Fruit fly (Drosophila melanogaster) whole organism, prepupa: ENCODE results near the gene org-1.
A peak's percentile ranks its signal among the peaks of the same experiment; 100 is the strongest.

Source experiments
- CG10631 ChIP-seq: fragments of 200-800 bp; sonication (Bioruptor generic); optimal IDR thresholded peaks from 2 replicates; lab custom pipeline; 2016; ENCODE audit warnings: missing biosample characterization, missing genetic modification characterization
- CG10669 ChIP-seq: fragments of 200-800 bp; sonication (Bioruptor generic); optimal IDR thresholded peaks from 3 replicates; lab custom pipeline; 2018; ENCODE audit warnings: missing biosample characterization, mild to moderate bottlenecking, missing genetic modification characterization, moderate library complexity
- CG11294 ChIP-seq: fragments of 200-800 bp; sonication (Bioruptor generic); IDR thresholded peaks from 2 replicates; pipeline ENCODE4 v1.3.6; 2022; ENCODE audit warnings: missing biosample characterization, missing genetic modification characterization
- CG11762 ChIP-seq: fragments of 200-800 bp; sonication (Bioruptor generic); optimal IDR thresholded peaks from 3 replicates; lab custom pipeline; 2016; ENCODE audit warnings: missing biosample characterization, missing genetic modification characterization; ENCODE audit not compliant: insufficient read depth
- CG11902 ChIP-seq: fragments of 200-800 bp; sonication (Bioruptor generic); optimal IDR thresholded peaks from 3 replicates; lab custom pipeline; 2016; ENCODE audit warnings: missing biosample characterization, missing genetic modification characterization
- CG15336 ChIP-seq: fragments of 200-800 bp; sonication (Bioruptor generic); IDR thresholded peaks from 2 replicates; pipeline ENCODE4 v1.3.6; 2022; ENCODE audit warnings: missing biosample characterization, missing genetic modification characterization
- CG1621 ChIP-seq: fragments of 200-800 bp; sonication (Bioruptor generic); optimal IDR thresholded peaks from 3 replicates; lab custom pipeline; 2018; ENCODE audit warnings: missing biosample characterization, mild to moderate bottlenecking, missing genetic modification characterization
- CG16779 ChIP-seq: fragments of 200-800 bp; sonication (Bioruptor generic); optimal IDR thresholded peaks from 3 replicates; lab custom pipeline; 2017; ENCODE audit warnings: missing biosample characterization, mild to moderate bottlenecking, missing genetic modification characterization
- CG31627 ChIP-seq: fragments of 200-800 bp; sonication (Bioruptor generic); optimal IDR thresholded peaks from 3 replicates; lab custom pipeline; 2016; ENCODE audit warnings: missing biosample characterization, missing genetic modification characterization
- CG32006 ChIP-seq: fragments of 200-800 bp; sonication (Bioruptor generic); optimal IDR thresholded peaks from 3 replicates; lab custom pipeline; 2017; ENCODE audit warnings: missing biosample characterization, mild to moderate bottlenecking, missing genetic modification characterization
- CG34406 ChIP-seq: fragments of 200-800 bp; sonication (Bioruptor generic); optimal IDR thresholded peaks from 3 replicates; lab custom pipeline; 2016; ENCODE audit warnings: missing biosample characterization, missing genetic modification characterization
- CG3919 ChIP-seq: fragments of 200-800 bp; sonication (Bioruptor generic); optimal IDR thresholded peaks from 3 replicates; lab custom pipeline; 2016; ENCODE audit warnings: missing biosample characterization, missing genetic modification characterization
- CG4318 ChIP-seq: fragments of 200-800 bp; sonication (Bioruptor generic); optimal IDR thresholded peaks from 3 replicates; lab custom pipeline; 2017; ENCODE audit warnings: missing biosample characterization, mild to moderate bottlenecking, missing genetic modification characterization
- CG6163 ChIP-seq: fragments of 200-800 bp; sonication (Bioruptor generic); IDR thresholded peaks from 3 replicates; pipeline ENCODE4 v1.3.6; 2022; ENCODE audit warnings: missing biosample characterization, missing genetic modification characterization
- CG6276 ChIP-seq: fragments of 200-800 bp; sonication (Bioruptor generic); optimal IDR thresholded peaks from 2 replicates; lab custom pipeline; 2017; ENCODE audit warnings: missing biosample characterization, mild to moderate bottlenecking, missing genetic modification characterization
- CG6792 ChIP-seq: fragments of 200-800 bp; sonication (Bioruptor generic); optimal IDR thresholded peaks from 3 replicates; lab custom pipeline; 2016; ENCODE audit warnings: missing biosample characterization, missing genetic modification characterization
- CG6854 ChIP-seq: fragments of 200-800 bp; sonication (Bioruptor generic); optimal IDR thresholded peaks from 2 replicates; lab custom pipeline; 2017; ENCODE audit warnings: missing biosample characterization, mild to moderate bottlenecking, missing genetic modification characterization
- CG8119 ChIP-seq: fragments of 200-800 bp; sonication (Bioruptor generic); IDR thresholded peaks from 3 replicates; pipeline ENCODE4 v1.3.6; 2022; ENCODE audit warnings: missing biosample characterization, missing genetic modification characterization
- CG8319 ChIP-seq: fragments of 200-800 bp; sonication (Bioruptor generic); optimal IDR thresholded peaks from 3 replicates; lab custom pipeline; 2016; ENCODE audit warnings: missing biosample characterization, missing genetic modification characterization
- CG8632 ChIP-seq: fragments of 200-800 bp; sonication (Bioruptor generic); optimal IDR thresholded peaks from 3 replicates; lab custom pipeline; 2016; ENCODE audit warnings: missing biosample characterization, missing genetic modification characterization
- Eip75B ChIP-seq: fragments of 200-800 bp; sonication (Bioruptor generic); optimal IDR thresholded peaks from 3 replicates; lab custom pipeline; 2016; ENCODE audit warnings: missing biosample characterization, missing genetic modification characterization
- Eip78C ChIP-seq: fragments of 200-800 bp; sonication (Bioruptor generic); peaks from one replicate; lab custom pipeline; 2016; ENCODE audit warnings: missing biosample characterization, missing genetic modification characterization
- Eip93F ChIP-seq: fragments of 200-800 bp; sonication (Bioruptor generic); optimal IDR thresholded peaks from 2 replicates; lab custom pipeline; 2016; ENCODE audit warnings: missing biosample characterization, mild to moderate bottlenecking, missing genetic modification characterization
- Ets21C ChIP-seq: fragments of 200-800 bp; sonication (Bioruptor generic); optimal IDR thresholded peaks from 3 replicates; lab custom pipeline; 2016; ENCODE audit warnings: missing biosample characterization, missing genetic modification characterization
- Ets96B ChIP-seq: fragments of 200-800 bp; optimal IDR thresholded peaks from 2 replicates; lab custom pipeline; 2019; ENCODE audit warnings: missing biosample characterization, mild to moderate bottlenecking, missing genetic modification characterization, moderate library complexity
- Gug ChIP-seq: fragments of 200-800 bp; sonication (Bioruptor generic); IDR thresholded peaks from 2 replicates; pipeline ENCODE4 v1.3.6; 2022; ENCODE audit warnings: missing biosample characterization, missing genetic modification characterization
- Hr38 ChIP-seq: sonication (Bioruptor generic); optimal IDR thresholded peaks from 2 replicates; lab custom pipeline; 2016; ENCODE audit warnings: missing biosample characterization, missing genetic modification characterization
- Lpt ChIP-seq: fragments of 200-800 bp; sonication (Bioruptor generic); optimal IDR thresholded peaks from 3 replicates; lab custom pipeline; 2016; ENCODE audit warnings: missing biosample characterization, missing genetic modification characterization
- Smox ChIP-seq: fragments of 200-800 bp; sonication (Bioruptor generic); optimal IDR thresholded peaks from 3 replicates; lab custom pipeline; 2016; ENCODE audit warnings: missing biosample characterization, missing genetic modification characterization
- Sox102F ChIP-seq: fragments of 200-800 bp; sonication (Bioruptor generic); optimal IDR thresholded peaks from 2 replicates; lab custom pipeline; 2016; ENCODE audit warnings: missing biosample characterization, mild to moderate bottlenecking, missing genetic modification characterization
- Sox14 ChIP-seq: fragments of 200-800 bp; sonication (Bioruptor generic); optimal IDR thresholded peaks from 3 replicates; lab custom pipeline; 2016; ENCODE audit warnings: missing biosample characterization, missing genetic modification characterization
- Sox15 ChIP-seq: fragments of 200-800 bp; sonication (Bioruptor generic); optimal IDR thresholded peaks from 3 replicates; lab custom pipeline; 2016; ENCODE audit warnings: missing biosample characterization, missing genetic modification characterization
- achi ChIP-seq: fragments of 200-800 bp; sonication (Bioruptor generic); optimal IDR thresholded peaks from 3 replicates; lab custom pipeline; 2016; ENCODE audit warnings: missing biosample characterization, missing genetic modification characterization
- acj6 ChIP-seq: fragments of 200-800 bp; sonication (Bioruptor generic); optimal IDR thresholded peaks from 3 replicates; lab custom pipeline; 2016; ENCODE audit warnings: missing biosample characterization, missing genetic modification characterization
- cyc ChIP-seq: fragments of 200-800 bp; sonication (Bioruptor generic); optimal IDR thresholded peaks from 3 replicates; lab custom pipeline; 2016; ENCODE audit warnings: missing biosample characterization, missing genetic modification characterization
- dac ChIP-seq: fragments of 200-800 bp; sonication (Bioruptor generic); optimal IDR thresholded peaks from 2 replicates; lab custom pipeline; 2017; ENCODE audit warnings: missing biosample characterization, mild to moderate bottlenecking, missing genetic modification characterization
- dsx ChIP-seq: fragments of 200-800 bp; optimal IDR thresholded peaks from 3 replicates; lab custom pipeline; 2019; ENCODE audit warnings: missing biosample characterization, mild to moderate bottlenecking, missing genetic modification characterization, moderate library complexity; ENCODE audit not compliant: poor library complexity, severe bottlenecking
- esn ChIP-seq: fragments of 200-800 bp; sonication (Bioruptor generic); optimal IDR thresholded peaks from 2 replicates; lab custom pipeline; 2016; ENCODE audit warnings: missing biosample characterization, mild to moderate bottlenecking, missing genetic modification characterization, moderate library complexity
- fkh ChIP-seq: fragments of 200-800 bp; sonication (Bioruptor generic); optimal IDR thresholded peaks from 3 replicates; lab custom pipeline; 2017; ENCODE audit warnings: missing biosample characterization, mild to moderate bottlenecking, missing genetic modification characterization, moderate library complexity
- net ChIP-seq: fragments of 200-800 bp; sonication (Bioruptor generic); optimal IDR thresholded peaks from 3 replicates; lab custom pipeline; 2016; ENCODE audit warnings: missing biosample characterization, missing genetic modification characterization
- pdm3 ChIP-seq: fragments of 200-800 bp; sonication (Bioruptor generic); optimal IDR thresholded peaks from 3 replicates; lab custom pipeline; 2016; ENCODE audit warnings: missing biosample characterization, missing genetic modification characterization
- salr ChIP-seq, 2 experiments: fragments of 200-800 bp; sonication (Bioruptor generic); optimal IDR thresholded peaks; 3 replicates each; lab custom pipeline; 2016 to 2018; ENCODE audit warnings: missing biosample characterization in 2 of 2, missing genetic modification characterization in 2 of 2, mild to moderate bottlenecking in 1 of 2
- spab ChIP-seq: fragments of 200-800 bp; sonication (Bioruptor generic); optimal IDR thresholded peaks from 2 replicates; lab custom pipeline; 2017; ENCODE audit warnings: missing biosample characterization, mild to moderate bottlenecking, missing genetic modification characterization, missing genetic modification reagents
- ss ChIP-seq, 2 experiments: fragments of 200-800 bp; sonication (Bioruptor generic); optimal IDR thresholded peaks; 2 replicates in 1 of 2; 3 replicates in 1 of 2; lab custom pipeline; 2017 to 2018; ENCODE audit warnings: mild to moderate bottlenecking in 2 of 2, missing biosample characterization in 2 of 2, missing genetic modification characterization in 2 of 2, moderate library complexity in 1 of 2
- svp ChIP-seq: fragments of 200-800 bp; sonication (Bioruptor generic); peaks from one replicate; lab custom pipeline; 2016; ENCODE audit warnings: missing biosample characterization, missing genetic modification characterization
- topi ChIP-seq: fragments of 200-800 bp; sonication (Bioruptor generic); optimal IDR thresholded peaks from 3 replicates; lab custom pipeline; 2016; ENCODE audit warnings: missing biosample characterization, missing genetic modification characterization
- vri ChIP-seq: fragments of 200-800 bp; sonication (Bioruptor generic); optimal IDR thresholded peaks from 3 replicates; lab custom pipeline; 2016; ENCODE audit warnings: missing biosample characterization, mild to moderate bottlenecking, missing genetic modification characterization

The org-1 gene

DNA sequence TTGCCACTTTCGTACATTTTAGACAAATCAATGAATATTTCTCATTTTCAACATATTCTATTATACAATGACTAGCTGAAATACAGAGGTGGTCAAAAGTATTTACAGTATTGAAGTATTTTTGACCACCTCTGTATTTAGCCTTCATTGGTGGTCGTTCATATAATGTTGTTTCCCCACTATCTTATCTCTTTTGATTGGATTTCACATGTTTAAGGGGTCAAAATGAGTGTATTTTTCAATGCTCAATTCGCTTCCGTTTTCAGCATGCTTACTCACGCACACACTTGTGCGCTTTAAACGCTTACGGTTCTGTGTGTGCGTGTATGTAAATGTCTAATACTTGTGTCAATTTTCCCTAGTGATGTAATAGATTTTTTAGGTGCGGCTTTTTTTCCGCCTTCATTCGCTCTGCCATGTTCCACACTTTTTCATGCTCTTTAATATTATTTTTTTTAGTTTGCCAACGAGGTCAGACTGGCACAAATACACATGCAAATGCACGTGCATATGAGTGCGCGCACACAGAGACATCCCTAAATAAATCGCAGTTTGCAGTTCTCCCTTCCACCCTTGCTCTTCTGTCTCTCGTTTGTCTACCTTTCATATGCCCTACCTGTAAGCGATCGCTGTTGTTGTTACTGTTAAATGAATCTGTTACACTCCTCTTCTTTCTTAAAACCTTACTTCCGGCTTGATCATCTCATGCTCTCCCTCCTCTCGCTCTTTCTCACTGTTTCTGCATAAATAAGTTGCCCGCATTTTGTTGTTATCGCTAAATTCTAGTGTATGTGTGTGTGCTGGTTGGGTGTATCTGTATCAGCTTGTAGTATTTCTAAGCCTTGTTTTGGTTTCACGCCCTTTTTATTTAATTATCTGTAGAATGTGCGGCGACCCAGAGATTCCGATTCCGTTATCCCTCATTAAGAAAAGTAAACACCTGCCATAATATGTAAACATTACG lies 42.4 kb downstream of the org-1 start:
- TF ChIP-seq CG1621 (tag; lab: Kevin White, UChicago): no peak
- peak; percentile 30 for TF ChIP-seq fkh (GFP tag; lab: Kevin White, UChicago)
- peak; percentile 45; the same call in 2 of the 3 replicates for TF ChIP-seq CG6163
- no peak for TF ChIP-seq salr (GFP tag; optimal IDR thresholded peaks at IDR 0.05; lab: Kevin White, UChicago)
- TF ChIP-seq dsx: no peak
- no peak for TF ChIP-seq Ets21C (GFP tag; lab: Kevin White, UChicago)
- TF ChIP-seq Eip78C (GFP tag; lab: Kevin White, UChicago): peak; percentile 35
- TF ChIP-seq CG15336 (GFP tag; lab: Robert Waterston, UW): 0 out of 2 replicates have a peak, but pooled peaks have one; percentile 10
- peak; percentile 15 for TF ChIP-seq vri (GFP tag; lab: Kevin White, UChicago)
- TF ChIP-seq ss (GFP tag; optimal IDR thresholded peaks at IDR 0.05; lab: Kevin White, UChicago): peak; percentile 12 to 28
- TF ChIP-seq CG11762: no peak
- TF ChIP-seq CG6276 (GFP tag; lab: Kevin White, UChicago): peak; percentile 8
- TF ChIP-seq cyc: no peak
- TF ChIP-seq CG34406 (GFP tag; lab: Kevin White, UChicago): no peak
- TF ChIP-seq CG10631 (GFP tag; lab: Kevin White, UChicago): no peak
- TF ChIP-seq CG31627 (GFP tag; lab: Kevin White, UChicago): no peak
- TF ChIP-seq Smox: no peak
- no peak for TF ChIP-seq CG8119 (GFP tag; lab: Robert Waterston, UW)
- TF ChIP-seq topi (GFP tag; lab: Kevin White, UChicago): no peak

DNA sequence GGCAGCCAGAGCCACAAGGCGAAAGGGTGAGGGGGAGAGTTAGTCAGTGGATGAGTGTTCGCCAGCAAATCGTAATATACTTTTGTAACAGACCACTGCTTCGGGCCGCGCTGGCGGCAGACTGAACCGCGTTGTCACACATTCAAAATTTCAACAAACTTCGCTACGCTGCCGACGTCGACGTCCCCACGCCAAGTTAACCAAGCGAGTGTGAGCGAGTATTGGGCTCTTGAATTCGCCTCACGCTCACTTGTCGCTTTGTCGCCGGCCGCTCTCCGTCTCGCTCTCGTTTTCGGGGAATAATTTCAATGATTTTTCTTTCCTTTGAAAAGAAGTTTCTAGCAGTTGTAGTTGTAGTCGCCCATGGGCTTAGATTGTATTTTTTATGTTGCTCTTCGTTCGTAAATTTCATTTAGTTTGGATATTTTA lies 43.3 kb downstream of the org-1 start, which contains the start of gene lawc:
Gene lawc, minus strand, starts transcription at position 127 of the 429 bp plus-strand sequence.
- TF ChIP-seq dac (GFP tag; lab: Kevin White, UChicago) (no peak), Hr38 (no peak), acj6 (GFP tag; lab: Kevin White, UChicago) (no peak), CG6276 (GFP tag; lab: Kevin White, UChicago) (peak; percentile 60), CG4318 (GFP tag; lab: Kevin White, UChicago) (no peak), CG32006 (GFP tag; lab: Kevin White, UChicago) (peak; percentile 2), salr (GFP tag; optimal IDR thresholded peaks at IDR 0.05; lab: Kevin White, UChicago) (no peak), pdm3 (GFP tag; lab: Kevin White, UChicago) (no peak), svp (GFP tag; lab: Kevin White, UChicago) (peak; percentile 60), Eip93F (peak; percentile 89), CG11902 (GFP tag; lab: Kevin White, UChicago) (no peak), Eip75B (GFP tag; lab: Kevin White, UChicago) (peak; percentile 46), CG3919 (GFP tag; lab: Kevin White, UChicago) (peak; percentile 11), Lpt (GFP tag; lab: Kevin White, UChicago) (no peak), spab (GFP tag; lab: Kevin White, UChicago) (peak; percentile 9), esn (GFP tag; lab: Kevin White, UChicago) (peak; percentile 30), Ets96B (tag; lab: Kevin White, UChicago) (peak; percentile 13), CG11294 (GFP tag; lab: Robert Waterston, UW) (peak; percentile 54; the same call in 1 of the 2 replicates), CG31627 (GFP tag; lab: Kevin White, UChicago) (no peak), Sox14 (GFP tag; lab: Kevin White, UChicago) (peak; percentile 63), CG10669 (GFP tag; lab: Kevin White, UChicago) (no peak), CG8319 (GFP tag; lab: Kevin White, UChicago) (no peak), CG6163 (peak; percentile 91), net (GFP tag; lab: Kevin White, UChicago) (peak; percentile 52), CG8632 (GFP tag; lab: Kevin White, UChicago) (no peak), CG16779 (tag; lab: Kevin White, UChicago) (peak; percentile 63), CG11762 (peak; percentile 20), achi (GFP tag; lab: Kevin White, UChicago) (peak; percentile 19), dsx (peak; percentile 61), Ets21C (GFP tag; lab: Kevin White, UChicago) (no peak), Sox102F (GFP tag; lab: Kevin White, UChicago) (peak; percentile 59), CG6792 (GFP tag; lab: Kevin White, UChicago) (no peak), Gug (GFP tag; lab: Robert Waterston, UW) (0 out of 2 replicates have a peak, but pooled peaks have one; percentile 37), CG6854 (GFP tag; lab: Kevin White, UChicago) (peak; percentile 85), Sox15 (GFP tag; lab: Kevin White, UChicago) (no peak), cyc (no peak)
